Fruit fly (Drosophila melanogaster): ENCODE results near the gene png.

DNA sequence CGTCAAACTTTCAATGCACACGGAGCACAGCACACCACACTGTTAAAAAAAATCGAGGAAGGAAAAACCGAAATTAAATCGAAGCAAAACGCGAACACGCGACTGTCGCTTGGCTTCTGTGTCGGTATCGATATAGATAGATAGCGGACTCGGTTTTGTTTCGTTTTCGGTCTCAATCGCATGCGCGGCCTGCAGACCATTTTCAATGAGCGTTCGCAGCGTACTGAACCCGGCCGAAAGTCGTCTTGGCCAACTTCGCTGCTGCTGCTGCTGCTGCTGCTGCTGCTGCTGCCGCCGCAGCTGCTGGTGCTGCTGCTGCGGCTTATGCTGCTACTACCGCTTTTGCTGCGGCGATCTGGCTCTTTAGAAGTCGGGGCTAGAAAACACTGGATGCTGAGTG, 19.4 kb downstream of the png start:
- TF ChIP-seq btn (GFP tag; optimal IDR thresholded peaks at IDR 0.05): no peak
- no peak for TF ChIP-seq CG4820 (GFP tag; optimal IDR thresholded peaks at IDR 0.05)
- TF ChIP-seq Meics (GFP tag; optimal IDR thresholded peaks at IDR 0.05): no peak
- TF ChIP-seq Bteb2 (GFP tag; optimal IDR thresholded peaks at IDR 0.05): no peak
- no peak for TF ChIP-seq HmgD (GFP tag; optimal IDR thresholded peaks at IDR 0.05)
- TF ChIP-seq dan (GFP tag; IDR thresholded peaks at IDR 0.05): no peak
